Fruit fly (Drosophila melanogaster): Measurements from ENCODE around the gene CG4751.

The CG4751 gene

dm6 chr2L:11123499-11123898, 7.0 kb upstream of the CG4751 start, which contains the start of the genes Csl4 and Nup160:
Gene Csl4 (minus strand): TSS chr2L:11123567.
Gene Nup160 (plus strand): TSS chr2L:11123777.
- TF ChIP-seq fru (GFP tag; optimal IDR thresholded peaks at IDR 0.05): no peak
- no peak for TF ChIP-seq jim (GFP tag; optimal IDR thresholded peaks at IDR 0.05)
- TF ChIP-seq N (GFP tag; optimal IDR thresholded peaks at IDR 0.05): no peak
- TF ChIP-seq CG9705 (GFP tag; optimal IDR thresholded peaks at IDR 0.05): peak; percentile 65
- peak; percentile 87 for TF ChIP-seq ey (GFP tag; optimal IDR thresholded peaks at IDR 0.05)
- no peak for TF ChIP-seq Dfd (GFP tag; optimal IDR thresholded peaks at IDR 0.05)
- no peak for TF ChIP-seq tai (GFP tag; optimal IDR thresholded peaks at IDR 0.05)
- peak; percentile 82 for TF ChIP-seq Hr83 (GFP tag; optimal IDR thresholded peaks at IDR 0.05; ENCODE audit: poor library complexity, severe bottlenecking)
- TF ChIP-seq pan (optimal IDR thresholded peaks at IDR 0.05): no peak
- TF ChIP-seq woc (GFP tag; optimal IDR thresholded peaks at IDR 0.05): peak; percentile 86
- no peak for TF ChIP-seq h (GFP tag; optimal IDR thresholded peaks at IDR 0.05)
- peak; percentile 79 for TF ChIP-seq OdsH (GFP tag; optimal IDR thresholded peaks at IDR 0.05)
- TF ChIP-seq dsf (GFP tag; optimal IDR thresholded peaks at IDR 0.05; ENCODE audit: borderline replicate concordance): peak; percentile 84
- peak; percentile 53 for TF ChIP-seq Mio (GFP tag; optimal IDR thresholded peaks at IDR 0.05)
- no peak for TF ChIP-seq usp (GFP tag; optimal IDR thresholded peaks at IDR 0.05)
- TF ChIP-seq sv (GFP tag; optimal IDR thresholded peaks at IDR 0.05): peak; percentile 84
- TF ChIP-seq dl (GFP tag; optimal IDR thresholded peaks at IDR 0.05; ENCODE audit: insufficient read depth in 1 of 2, partially characterized antibody in 2 of 2): no peak
- peak; percentile 46 for TF ChIP-seq CG32264 (GFP tag; optimal IDR thresholded peaks at IDR 0.05)
- TF ChIP-seq Abd-B (GFP tag; optimal IDR thresholded peaks at IDR 0.05): no peak
- TF ChIP-seq dmrt93B (GFP tag; optimal IDR thresholded peaks at IDR 0.05): no peak
- TF ChIP-seq Sp1 (GFP tag; optimal IDR thresholded peaks at IDR 0.05): no peak
- TF ChIP-seq Myc (optimal IDR thresholded peaks at IDR 0.05): peak; percentile 69
- peak; percentile 4 to 92 for TF ChIP-seq foxo (GFP tag; optimal IDR thresholded peaks at IDR 0.05)
- TF ChIP-seq Vsx2 (GFP tag; optimal IDR thresholded peaks at IDR 0.05; ENCODE audit: partially characterized antibody): no peak
- TF ChIP-seq CrebA (GFP tag; optimal IDR thresholded peaks at IDR 0.05; ENCODE audit: borderline replicate concordance): no peak
- TF ChIP-seq psq (GFP tag; optimal IDR thresholded peaks at IDR 0.05): peak; percentile 73
- TF ChIP-seq GATAd (GFP tag; optimal IDR thresholded peaks at IDR 0.05): peak; percentile 67
- TF ChIP-seq HLH106 (tag; optimal IDR thresholded peaks at IDR 0.05): peak; percentile 78

- TF ChIP-seq tai (GFP tag; optimal IDR thresholded peaks at IDR 0.05) (no peak), foxo (GFP tag; optimal IDR thresholded peaks at IDR 0.05) (no peak), rgr (GFP tag; optimal IDR thresholded peaks at IDR 0.05) (no peak), Hr78 (GFP tag; optimal IDR thresholded peaks at IDR 0.05) (no peak), N (GFP tag; optimal IDR thresholded peaks at IDR 0.05) (no peak), CG32264 (GFP tag; optimal IDR thresholded peaks at IDR 0.05) (no peak), sage (GFP tag; optimal IDR thresholded peaks at IDR 0.05) (no peak), Hnf4 (GFP tag; optimal IDR thresholded peaks at IDR 0.05) (no peak), Dif (GFP tag; optimal IDR thresholded peaks at IDR 0.05; ENCODE audit: partially characterized antibody) (no peak), br (GFP tag; optimal IDR thresholded peaks at IDR 0.05) (no peak), lola (GFP tag; optimal IDR thresholded peaks at IDR 0.05) (no peak), CG9705 (GFP tag; optimal IDR thresholded peaks at IDR 0.05) (no peak), dsf (GFP tag; optimal IDR thresholded peaks at IDR 0.05; ENCODE audit: borderline replicate concordance) (no peak), OdsH (GFP tag; optimal IDR thresholded peaks at IDR 0.05) (no peak), h (GFP tag; optimal IDR thresholded peaks at IDR 0.05) (no peak)
These were observed 5.6 kb downstream of the CG4751 start, which contains the start of gene hgo for dm6 chr2L:11136093-11136492. Gene hgo (plus strand): TSS chr2L:11136393.

- TF ChIP-seq foxo (GFP tag; optimal IDR thresholded peaks at IDR 0.05): no peak
- TF ChIP-seq fru (GFP tag; optimal IDR thresholded peaks at IDR 0.05): no peak
- TF ChIP-seq brk (GFP tag; optimal IDR thresholded peaks at IDR 0.05): no peak
- no peak for TF ChIP-seq usp (GFP tag; optimal IDR thresholded peaks at IDR 0.05)
- TF ChIP-seq Abd-B (GFP tag; optimal IDR thresholded peaks at IDR 0.05): no peak
- no peak for TF ChIP-seq dmrt93B (GFP tag; optimal IDR thresholded peaks at IDR 0.05)
- TF ChIP-seq N (GFP tag; optimal IDR thresholded peaks at IDR 0.05): no peak
- TF ChIP-seq Hr78 (GFP tag; optimal IDR thresholded peaks at IDR 0.05): no peak
- TF ChIP-seq dl (GFP tag; optimal IDR thresholded peaks at IDR 0.05; ENCODE audit: insufficient read depth in 1 of 2, partially characterized antibody in 2 of 2): no peak
- TF ChIP-seq Hr83 (GFP tag; optimal IDR thresholded peaks at IDR 0.05; ENCODE audit: poor library complexity, severe bottlenecking): no peak
- no peak for TF ChIP-seq h (GFP tag; optimal IDR thresholded peaks at IDR 0.05)
- no peak for TF ChIP-seq dsf (GFP tag; optimal IDR thresholded peaks at IDR 0.05; ENCODE audit: borderline replicate concordance)
- no peak for TF ChIP-seq rgr (GFP tag; optimal IDR thresholded peaks at IDR 0.05)
These were observed 14.8 kb downstream of the CG4751 start, which contains the start of gene CG31867 for dm6 chr2L:11145317-11145716. Gene CG31867 (minus strand): TSS chr2L:11145417.

All from whole organism, wandering third instar larva.